Fruit fly (Drosophila melanogaster) whole organism, embryonic: ENCODE measurements around the gene rasp.

Experiments used
- Atf3 ChIP-seq: fragments of 200-800 bp; sonication (Bioruptor generic); optimal IDR thresholded peaks from 3 replicates; lab custom pipeline; 2016; ENCODE audit warnings: missing biosample characterization, missing genetic modification characterization
- Bgb ChIP-seq: fragments of 200-800 bp; sonication (Bioruptor generic); IDR thresholded peaks from 2 replicates; pipeline ENCODE4 v1.3.6; 2022; ENCODE audit warnings: missing biosample characterization, missing genetic modification characterization; ENCODE audit not compliant: partially characterized antibody
- CG10147 ChIP-seq: fragments of 200-800 bp; sonication (Bioruptor generic); optimal IDR thresholded peaks from 2 replicates; lab custom pipeline; 2019; ENCODE audit warnings: missing biosample characterization, mild to moderate bottlenecking, missing genetic modification characterization, moderate library complexity
- CG10366 ChIP-seq: fragments of 200-800 bp; sonication (Bioruptor generic); IDR thresholded peaks from 2 replicates; pipeline ENCODE4 v1.3.6; 2022; ENCODE audit warnings: missing biosample characterization, missing genetic modification characterization
- CG12219 ChIP-seq: fragments of 200-800 bp; sonication (Bioruptor generic); optimal IDR thresholded peaks from 3 replicates; lab custom pipeline; 2018; ENCODE audit warnings: missing biosample characterization, mild to moderate bottlenecking, missing genetic modification characterization
- CG12391 ChIP-seq: fragments of 200-800 bp; sonication (Bioruptor generic); optimal IDR thresholded peaks from 3 replicates; lab custom pipeline; 2018; ENCODE audit warnings: missing biosample characterization, mild to moderate bottlenecking, missing genetic modification characterization, moderate library complexity
- CG12769 ChIP-seq: fragments of 200-800 bp; sonication (Bioruptor generic); optimal IDR thresholded peaks from 2 replicates; lab custom pipeline; 2019; ENCODE audit warnings: missing biosample characterization, mild to moderate bottlenecking, missing genetic modification characterization, moderate library complexity
- CG13296 ChIP-seq: fragments of 200-800 bp; sonication (Bioruptor generic); optimal IDR thresholded peaks from 3 replicates; lab custom pipeline; 2018; ENCODE audit warnings: missing biosample characterization, mild to moderate bottlenecking, missing genetic modification characterization
- CG14667 ChIP-seq: fragments of 200-800 bp; sonication (Bioruptor generic); IDR thresholded peaks from 2 replicates; pipeline ENCODE4 v1.3.6; 2022; ENCODE audit warnings: missing biosample characterization, missing genetic modification characterization
- CG14710 ChIP-seq: fragments of 200-800 bp; sonication (Bioruptor generic); optimal IDR thresholded peaks from 3 replicates; lab custom pipeline; 2019; ENCODE audit warnings: missing biosample characterization, mild to moderate bottlenecking, missing genetic modification characterization, moderate library complexity
- CG15601 ChIP-seq: fragments of 200-800 bp; sonication (Bioruptor generic); optimal IDR thresholded peaks from 3 replicates; lab custom pipeline; 2019; ENCODE audit warnings: missing biosample characterization, mild to moderate bottlenecking, missing genetic modification characterization, moderate library complexity
- CG18599 ChIP-seq: fragments of 200-800 bp; sonication (Bioruptor generic); optimal IDR thresholded peaks from 3 replicates; lab custom pipeline; 2017; ENCODE audit warnings: missing biosample characterization, missing genetic modification characterization, mild to moderate bottlenecking, moderate library complexity, missing genetic modification reagents
- CG2199 ChIP-seq: fragments of 200-800 bp; sonication (Bioruptor generic); IDR thresholded peaks from 3 replicates; pipeline ENCODE4 v1.3.6; 2022; ENCODE audit warnings: missing biosample characterization, missing genetic modification characterization
- CG31388 ChIP-seq: fragments of 200-800 bp; sonication (Bioruptor generic); optimal IDR thresholded peaks from 2 replicates; lab custom pipeline; 2016; ENCODE audit warnings: missing biosample characterization, missing genetic modification characterization
- CG32767 ChIP-seq: fragments of 200-800 bp; sonication (Bioruptor generic); IDR thresholded peaks from 2 replicates; pipeline ENCODE4 v1.3.6; 2022; ENCODE audit warnings: missing biosample characterization, missing genetic modification characterization
- CG33557 ChIP-seq: fragments of 200-800 bp; sonication (Bioruptor generic); optimal IDR thresholded peaks from 2 replicates; lab custom pipeline; 2019; ENCODE audit warnings: missing biosample characterization, mild to moderate bottlenecking, missing genetic modification characterization, moderate library complexity
- CG4404 ChIP-seq: fragments of 200-800 bp; sonication (Bioruptor generic); IDR thresholded peaks from 2 replicates; pipeline ENCODE4 v1.3.6; 2022; ENCODE audit warnings: missing biosample characterization, missing genetic modification characterization
- CG7786 ChIP-seq: fragments of 200-800 bp; sonication (Bioruptor generic); optimal IDR thresholded peaks from 2 replicates; lab custom pipeline; 2016; ENCODE audit warnings: missing biosample characterization, missing genetic modification characterization
- CG7928 ChIP-seq: fragments of 200-800 bp; sonication (Bioruptor generic); optimal IDR thresholded peaks from 2 replicates; lab custom pipeline; 2017; ENCODE audit warnings: missing biosample characterization, mild to moderate bottlenecking, missing genetic modification characterization
- CG7987 ChIP-seq: fragments of 200-800 bp; sonication (Bioruptor generic); optimal IDR thresholded peaks from 2 replicates; lab custom pipeline; 2018; ENCODE audit warnings: missing biosample characterization, mild to moderate bottlenecking, missing genetic modification characterization, moderate library complexity
- CG8290 ChIP-seq, 3 experiments: fragments of 200-800 bp; sonication (Bioruptor generic); optimal IDR thresholded peaks; 2 replicates each; lab custom pipeline; 2016 to 2019; ENCODE audit warnings: missing biosample characterization in 3 of 3, missing genetic modification characterization in 3 of 3, mild to moderate bottlenecking in 2 of 3, moderate library complexity in 1 of 3
- CG9727 ChIP-seq: fragments of 200-800 bp; sonication (Bioruptor generic); optimal IDR thresholded peaks from 3 replicates; lab custom pipeline; 2017; ENCODE audit warnings: missing biosample characterization, mild to moderate bottlenecking, missing genetic modification characterization
- H2.0 ChIP-seq: fragments of 200-800 bp; sonication (Bioruptor generic); IDR thresholded peaks from 2 replicates; pipeline ENCODE4 v1.3.6; 2022; ENCODE audit warnings: missing biosample characterization, missing genetic modification characterization
- HLH4C ChIP-seq: fragments of 200-800 bp; sonication (Bioruptor generic); IDR thresholded peaks from 3 replicates; pipeline ENCODE4 v1.3.6; 2022; ENCODE audit warnings: missing biosample characterization, missing genetic modification characterization; ENCODE audit not compliant: partially characterized antibody
- MBD-R2 ChIP-seq: fragments of 200-800 bp; sonication (Bioruptor generic); IDR thresholded peaks from 2 replicates; pipeline ENCODE4 v1.3.6; 2022; ENCODE audit warnings: missing biosample characterization, missing genetic modification characterization
- NC2α ChIP-seq: fragments of 200-800 bp; sonication (Bioruptor generic); optimal IDR thresholded peaks from 2 replicates; lab custom pipeline; 2016; ENCODE audit warnings: missing biosample characterization, missing genetic modification characterization
- NK7.1 ChIP-seq: fragments of 200-800 bp; sonication (Bioruptor generic); optimal IDR thresholded peaks from 3 replicates; lab custom pipeline; 2016; ENCODE audit warnings: missing biosample characterization, missing genetic modification characterization
- Poxn ChIP-seq: fragments of 200-800 bp; sonication (Bioruptor generic); IDR thresholded peaks from 2 replicates; pipeline ENCODE4 v1.3.6; 2022; ENCODE audit warnings: missing biosample characterization, missing genetic modification characterization
- Sox100B ChIP-seq: fragments of 200-800 bp; sonication (Bioruptor generic); optimal IDR thresholded peaks from 3 replicates; lab custom pipeline; 2018; ENCODE audit warnings: missing biosample characterization, mild to moderate bottlenecking, missing genetic modification characterization
- az2 ChIP-seq: fragments of 200-800 bp; sonication (Bioruptor generic); optimal IDR thresholded peaks from 3 replicates; lab custom pipeline; 2016; ENCODE audit warnings: missing biosample characterization, missing genetic modification characterization
- btn ChIP-seq: fragments of 200-800 bp; sonication (Bioruptor generic); optimal IDR thresholded peaks from 2 replicates; lab custom pipeline; 2016; ENCODE audit warnings: missing biosample characterization, missing genetic modification characterization
- cad ChIP-seq: fragments of >200 bp; optimal IDR thresholded peaks from 2 replicates; lab custom pipeline; 2017; ENCODE audit warnings: missing biosample characterization, missing genetic modification characterization
- cato ChIP-seq: fragments of 200-800 bp; sonication (Bioruptor generic); optimal IDR thresholded peaks from 2 replicates; lab custom pipeline; 2016; ENCODE audit warnings: missing biosample characterization, missing genetic modification characterization, borderline replicate concordance
- crp ChIP-seq, 2 experiments: fragments of 200-800 bp; sonication (Bioruptor generic); optimal IDR thresholded peaks; 2 replicates in 1 of 2; 3 replicates in 1 of 2; lab custom pipeline; 2017; ENCODE audit warnings: missing biosample characterization in 2 of 2, missing genetic modification characterization in 2 of 2, mild to moderate bottlenecking in 1 of 2, moderate library complexity in 1 of 2
- cwo ChIP-seq: fragments of 200-800 bp; sonication (Bioruptor generic); optimal IDR thresholded peaks from 3 replicates; lab custom pipeline; 2017; ENCODE audit warnings: missing biosample characterization, missing genetic modification characterization, mild to moderate bottlenecking, moderate library complexity, missing genetic modification reagents
- emc ChIP-seq: fragments of 200-800 bp; sonication (Bioruptor generic); optimal IDR thresholded peaks from 2 replicates; lab custom pipeline; 2016; ENCODE audit warnings: missing biosample characterization, missing genetic modification characterization
- esg ChIP-seq: fragments of 200-800 bp; sonication (Bioruptor generic); conservative IDR thresholded peaks from 2 replicates; pipeline ENCODE4 v1.3.6; 2022; ENCODE audit warnings: missing biosample characterization, missing genetic modification characterization
- gcm2 ChIP-seq: fragments of 200-800 bp; sonication (Bioruptor generic); optimal IDR thresholded peaks from 2 replicates; lab custom pipeline; 2016; ENCODE audit warnings: missing biosample characterization, missing genetic modification characterization
- gfzf ChIP-seq: fragments of 200-800 bp; sonication (Bioruptor generic); optimal IDR thresholded peaks from 2 replicates; lab custom pipeline; 2016; ENCODE audit warnings: missing biosample characterization, mild to moderate bottlenecking, missing genetic modification characterization, moderate library complexity
- grau ChIP-seq: fragments of 200-800 bp; optimal IDR thresholded peaks from 3 replicates; lab custom pipeline; 2019; ENCODE audit warnings: missing biosample characterization, mild to moderate bottlenecking, missing genetic modification characterization, moderate library complexity
- gsb ChIP-seq: fragments of 200-800 bp; sonication (Bioruptor generic); IDR thresholded peaks from 2 replicates; pipeline ENCODE4 v1.3.6; 2022; ENCODE audit warnings: missing biosample characterization, missing genetic modification characterization
- jigr1 ChIP-seq: fragments of 200-800 bp; sonication (Bioruptor generic); IDR thresholded peaks from 3 replicates; pipeline ENCODE4 v1.3.6; 2022; ENCODE audit warnings: missing biosample characterization, missing genetic modification characterization
- maf-S ChIP-seq: fragments of 200-800 bp; sonication (Bioruptor generic); optimal IDR thresholded peaks from 2 replicates; lab custom pipeline; 2016; ENCODE audit warnings: missing biosample characterization, missing genetic modification characterization
- nom ChIP-seq: fragments of 200-800 bp; sonication (Bioruptor generic); optimal IDR thresholded peaks from 2 replicates; lab custom pipeline; 2017; ENCODE audit warnings: missing biosample characterization, missing genetic modification characterization, mild to moderate bottlenecking, moderate library complexity, missing genetic modification reagents
- onecut ChIP-seq: fragments of 200-800 bp; sonication (Bioruptor generic); IDR thresholded peaks from 2 replicates; pipeline ENCODE4 v1.3.6; 2022; ENCODE audit warnings: missing biosample characterization, missing genetic modification characterization
- sisA ChIP-seq: fragments of 200-800 bp; sonication (Bioruptor generic); IDR thresholded peaks from 2 replicates; pipeline ENCODE4 v1.3.6; 2022; ENCODE audit warnings: missing biosample characterization, missing genetic modification characterization
- slp2 ChIP-seq: fragments of 200-800 bp; sonication (Bioruptor generic); optimal IDR thresholded peaks from 2 replicates; lab custom pipeline; 2016; ENCODE audit warnings: missing biosample characterization, missing genetic modification characterization
- sqz ChIP-seq: fragments of 200-800 bp; sonication (Bioruptor generic); optimal IDR thresholded peaks from 3 replicates; lab custom pipeline; 2018; ENCODE audit warnings: missing biosample characterization, mild to moderate bottlenecking, missing genetic modification characterization
- ssp ChIP-seq: fragments of 200-800 bp; sonication (Bioruptor generic); IDR thresholded peaks from 2 replicates; pipeline ENCODE4 v1.3.6; 2022; ENCODE audit warnings: missing biosample characterization, missing genetic modification characterization
- sug ChIP-seq: fragments of 200-800 bp; optimal IDR thresholded peaks from 2 replicates; lab custom pipeline; 2019; ENCODE audit warnings: missing biosample characterization, mild to moderate bottlenecking, missing genetic modification characterization, moderate library complexity
- zen2 ChIP-seq: fragments of 200-800 bp; sonication (Bioruptor generic); IDR thresholded peaks from 3 replicates; pipeline ENCODE4 v1.3.6; 2022; ENCODE audit warnings: missing biosample characterization, missing genetic modification characterization; ENCODE audit not compliant: partially characterized antibody

Gene rasp

DNA sequence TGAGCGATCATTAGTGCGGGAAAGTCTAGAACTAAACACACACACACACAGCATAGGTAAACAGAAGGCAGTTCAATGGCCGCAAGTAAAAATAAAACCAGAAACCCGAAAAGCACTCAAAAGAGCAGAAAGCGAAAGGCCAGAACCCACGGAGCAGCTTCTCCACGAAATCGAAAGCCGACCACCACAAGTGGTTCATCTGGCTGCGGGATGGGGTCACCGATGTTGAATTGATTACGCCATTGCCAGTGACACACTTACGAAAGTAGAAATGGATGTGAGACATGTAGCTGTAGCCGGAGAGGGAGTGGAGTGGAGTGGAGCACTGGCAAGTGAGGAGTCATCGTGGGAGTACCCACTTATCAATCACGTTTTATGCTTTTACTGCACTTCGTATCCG, 20.6 kb upstream of the rasp start (continued):
- TF ChIP-seq CG2199 (GFP tag; lab: Robert Waterston, UW), result no peak
- no peak for TF ChIP-seq Atf3 (GFP tag; lab: Kevin White, UChicago)
- no peak for TF ChIP-seq grau
- TF ChIP-seq crp (GFP tag; optimal IDR thresholded peaks at IDR 0.05; lab: Kevin White, UChicago), result no peak
- TF ChIP-seq jigr1, result no peak
- TF ChIP-seq onecut (GFP tag; lab: Robert Waterston, UW), result peak; percentile 32; the same call in 1 of the 2 replicates
- no peak for TF ChIP-seq cato (GFP tag; lab: Kevin White, UChicago)
- no peak for TF ChIP-seq CG8290 (GFP tag; optimal IDR thresholded peaks at IDR 0.05; lab: Kevin White, UChicago)
- TF ChIP-seq CG8290 (tag; optimal IDR thresholded peaks at IDR 0.05; lab: Kevin White, UChicago), result peak in 1 of 2 experiments; percentile 38
- TF ChIP-seq CG15601 (tag; lab: Kevin White, UChicago), result peak; percentile 76
- no peak for TF ChIP-seq MBD-R2 (GFP tag; lab: Robert Waterston, UW)
- no peak for TF ChIP-seq Sox100B
- no peak for TF ChIP-seq Poxn (GFP tag; lab: Robert Waterston, UW)
- TF ChIP-seq Bgb (GFP tag; lab: Robert Waterston, UW), result no peak
- TF ChIP-seq CG7987 (GFP tag; lab: Kevin White, UChicago), result no peak
- no peak for TF ChIP-seq ssp
- no peak for TF ChIP-seq CG18599 (GFP tag; lab: Kevin White, UChicago)
- no peak for TF ChIP-seq slp2 (GFP tag; lab: Kevin White, UChicago)
- TF ChIP-seq CG14667 (GFP tag; lab: Robert Waterston, UW), result no peak
- TF ChIP-seq gsb, result no peak
- TF ChIP-seq maf-S, result no peak
- TF ChIP-seq gcm2 (GFP tag; lab: Kevin White, UChicago), result no peak
- TF ChIP-seq CG33557, result peak; percentile 91
- no peak for TF ChIP-seq cad (GFP tag; lab: Kevin White, UChicago)
- no peak for TF ChIP-seq CG7786 (GFP tag; lab: Kevin White, UChicago)
- TF ChIP-seq CG10147, result no peak
- TF ChIP-seq CG7928, result no peak
- TF ChIP-seq btn, result no peak
- no peak for TF ChIP-seq H2.0
- TF ChIP-seq NK7.1 (GFP tag; lab: Kevin White, UChicago), result no peak
- TF ChIP-seq sisA (GFP tag; lab: Robert Waterston, UW), result no peak
- no peak for TF ChIP-seq sug (tag; lab: Kevin White, UChicago)
- no peak for TF ChIP-seq sqz (GFP tag; lab: Kevin White, UChicago)
- no peak for TF ChIP-seq CG12769 (tag; lab: Kevin White, UChicago)
- no peak for TF ChIP-seq CG13296 (GFP tag; lab: Kevin White, UChicago)
- no peak for TF ChIP-seq zen2 (GFP tag; lab: Robert Waterston, UW)
- TF ChIP-seq CG32767 (GFP tag; lab: Robert Waterston, UW), result no peak
- no peak for TF ChIP-seq CG10366
- TF ChIP-seq esg (GFP tag; lab: Robert Waterston, UW), result no peak
- TF ChIP-seq CG4404 (GFP tag; lab: Robert Waterston, UW), result no peak
- TF ChIP-seq CG12219 (GFP tag; lab: Kevin White, UChicago), result no peak
- no peak for TF ChIP-seq gfzf (GFP tag; lab: Kevin White, UChicago)
- TF ChIP-seq NC2α (GFP tag; lab: Kevin White, UChicago), result no peak
- no peak for TF ChIP-seq az2
- no peak for TF ChIP-seq nom (GFP tag; lab: Kevin White, UChicago)
- TF ChIP-seq CG12391 (tag; lab: Kevin White, UChicago), result no peak
- TF ChIP-seq CG9727, result no peak
- no peak for TF ChIP-seq CG31388 (GFP tag; lab: Kevin White, UChicago)
- TF ChIP-seq CG14710 (tag; lab: Kevin White, UChicago), result peak; percentile 58
- TF ChIP-seq emc (GFP tag; lab: Kevin White, UChicago), result no peak
- no peak for TF ChIP-seq HLH4C (GFP tag; lab: Robert Waterston, UW)
- no peak for TF ChIP-seq cwo (GFP tag; lab: Kevin White, UChicago)
